Worm (Caenorhabditis elegans): Measurements from ENCODE around the gene odr-10.

odr-10 gene

DNA sequence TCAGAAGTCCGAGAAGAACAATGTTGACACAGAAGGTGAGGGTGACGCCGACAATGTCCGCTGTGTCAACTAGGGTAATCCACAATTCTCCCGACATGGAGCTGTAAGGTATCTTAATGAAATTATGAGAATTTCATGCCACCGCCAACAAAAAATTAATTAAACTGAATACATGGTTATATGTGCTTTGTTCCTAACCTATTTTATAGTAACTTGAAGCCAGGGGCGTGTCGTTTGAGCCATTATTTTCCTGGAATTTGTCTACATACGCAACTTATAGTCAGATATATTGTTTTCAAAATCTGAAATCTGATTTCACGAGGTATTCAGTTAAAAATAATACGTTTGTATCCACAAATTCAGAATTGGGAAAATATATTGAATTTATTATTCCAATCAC is at the start of gene odr-10:
TSS of gene odr-10 (minus strand) at position 101 of the 400 bp plus-strand sequence.
- TF ChIP-seq pha-2 (tag; optimal IDR thresholded peaks at IDR 0.05) (no peak), ceh-6 (GFP tag; optimal IDR thresholded peaks at IDR 0.05) (no peak), odd-2 (tag; optimal IDR thresholded peaks at IDR 0.05) (no peak), npax-4 (tag; optimal IDR thresholded peaks at IDR 0.05) (no peak), ceh-19 (GFP tag; optimal IDR thresholded peaks at IDR 0.05) (no peak), che-1 (tag; optimal IDR thresholded peaks at IDR 0.05) (no peak), pros-1 (tag; optimal IDR thresholded peaks at IDR 0.05) (no peak), lin-11 (tag; optimal IDR thresholded peaks at IDR 0.05) (no peak), fkh-6 (tag; optimal IDR thresholded peaks at IDR 0.05) (no peak), hlh-8 (tag; optimal IDR thresholded peaks at IDR 0.05) (no peak)

DNA sequence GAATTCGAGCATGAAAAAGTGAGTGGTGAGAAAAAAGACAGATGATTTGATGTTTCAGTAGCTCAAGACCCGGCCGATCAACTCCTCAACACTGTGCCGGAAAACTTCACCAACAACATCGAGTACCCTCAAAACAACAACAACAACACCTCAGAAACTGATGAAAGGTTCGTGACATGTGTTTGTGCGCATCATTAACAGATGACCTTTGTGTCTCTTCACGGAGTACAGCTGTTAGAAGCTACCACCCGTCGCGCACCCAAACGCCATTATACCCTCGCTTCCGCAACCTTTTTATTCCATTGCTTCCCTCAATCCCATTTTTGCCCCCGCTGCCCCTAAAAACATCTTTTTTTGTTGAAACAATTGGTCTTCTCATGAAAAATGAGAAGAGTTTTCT is 49.5 kb upstream of the odr-10 start:
- TF ChIP-seq ama-1 (optimal IDR thresholded peaks at IDR 0.05) (no peak), C38D4.7 (GFP tag; optimal IDR thresholded peaks at IDR 0.05) (no peak), pax-1 (tag; optimal IDR thresholded peaks at IDR 0.05) (no peak), K02D7.2 (tag; optimal IDR thresholded peaks at IDR 0.05) (no peak), sox-4 (tag; optimal IDR thresholded peaks at IDR 0.05) (no peak), tbx-2 (tag; optimal IDR thresholded peaks at IDR 0.05) (no peak), dve-1 (tag; optimal IDR thresholded peaks at IDR 0.05) (no peak), pqm-1 (tag; optimal IDR thresholded peaks at IDR 0.05) (no peak), che-1 (tag; optimal IDR thresholded peaks at IDR 0.05) (no peak), fax-1 (tag; optimal IDR thresholded peaks at IDR 0.05) (no peak), T23F11.4 (GFP tag; optimal IDR thresholded peaks at IDR 0.05) (no peak), gmeb-2 (tag; optimal IDR thresholded peaks at IDR 0.05) (no peak)

DNA sequence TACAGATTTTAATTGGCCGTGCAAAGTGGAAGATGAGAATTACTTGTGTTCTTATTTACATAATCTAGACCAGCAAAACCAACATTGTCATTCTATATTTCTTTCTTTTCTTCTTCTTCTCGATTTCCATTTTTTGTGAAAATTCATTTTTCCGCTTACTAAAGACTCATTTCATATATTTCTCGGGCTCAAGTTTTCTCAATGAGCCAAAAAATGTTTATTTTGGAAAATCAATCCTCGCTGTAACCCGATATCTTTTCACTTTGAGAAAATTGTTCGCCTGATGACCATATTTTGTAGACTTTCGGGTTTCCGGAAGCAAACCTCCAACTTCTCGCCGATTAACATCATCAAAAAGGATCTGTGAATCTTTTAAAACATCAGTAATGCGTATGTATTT is 48.2 kb upstream of the odr-10 start, which contains the start of gene nhx-4:
TSS of gene nhx-4 (plus strand) at position 301 of the 400 bp plus-strand sequence.
- no peak for TF ChIP-seq ceh-34 (tag; optimal IDR thresholded peaks at IDR 0.05)
- TF ChIP-seq ceh-31 (tag; optimal IDR thresholded peaks at IDR 0.05) = no peak
- no peak for TF ChIP-seq fax-1 (tag; optimal IDR thresholded peaks at IDR 0.05)
- TF ChIP-seq madf-2 (tag; optimal IDR thresholded peaks at IDR 0.05) = no peak
- no peak for TF ChIP-seq F13H6.1 (tag; optimal IDR thresholded peaks at IDR 0.05)
- no peak for TF ChIP-seq unc-42 (tag; optimal IDR thresholded peaks at IDR 0.05)
- no peak for TF ChIP-seq ceh-6 (GFP tag; optimal IDR thresholded peaks at IDR 0.05)
- TF ChIP-seq zip-5 (tag; optimal IDR thresholded peaks at IDR 0.05) = no peak
- TF ChIP-seq che-1 (tag; optimal IDR thresholded peaks at IDR 0.05) = no peak
- TF ChIP-seq sox-4 (tag; optimal IDR thresholded peaks at IDR 0.05) = no peak
- no peak for TF ChIP-seq nhr-11 (tag; optimal IDR thresholded peaks at IDR 0.05)
- TF ChIP-seq ref-2 (tag; optimal IDR thresholded peaks at IDR 0.05) = no peak
- TF ChIP-seq ceh-2 (tag; optimal IDR thresholded peaks at IDR 0.05) = no peak
- TF ChIP-seq C08G9.2 (tag; optimal IDR thresholded peaks at IDR 0.05) = no peak
- TF ChIP-seq hlh-13 (GFP tag; optimal IDR thresholded peaks at IDR 0.05) = no peak

DNA sequence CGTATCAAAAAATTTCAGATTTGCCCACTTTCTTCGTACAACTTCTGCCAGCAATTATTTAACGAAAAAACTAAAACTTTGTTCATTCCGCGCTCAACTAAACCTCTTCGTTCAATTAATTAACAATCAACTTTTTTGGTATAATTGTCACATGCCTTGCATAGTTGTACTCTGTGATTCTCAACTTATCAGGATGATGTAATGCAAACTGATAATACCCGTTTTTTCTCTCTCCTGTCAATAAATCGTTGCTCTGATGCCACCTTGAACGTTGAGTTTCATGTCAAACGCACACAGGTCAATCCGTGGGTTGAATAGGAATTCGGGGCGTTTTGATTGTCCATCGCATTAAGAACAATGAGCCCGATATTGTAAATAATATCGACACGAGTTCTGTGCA is 39.8 kb upstream of the odr-10 start:
- TF ChIP-seq ahr-1 (tag; optimal IDR thresholded peaks at IDR 0.05) = no peak
- peak; percentile 76 for TF ChIP-seq elt-2 (tag; optimal IDR thresholded peaks at IDR 0.05)

DNA sequence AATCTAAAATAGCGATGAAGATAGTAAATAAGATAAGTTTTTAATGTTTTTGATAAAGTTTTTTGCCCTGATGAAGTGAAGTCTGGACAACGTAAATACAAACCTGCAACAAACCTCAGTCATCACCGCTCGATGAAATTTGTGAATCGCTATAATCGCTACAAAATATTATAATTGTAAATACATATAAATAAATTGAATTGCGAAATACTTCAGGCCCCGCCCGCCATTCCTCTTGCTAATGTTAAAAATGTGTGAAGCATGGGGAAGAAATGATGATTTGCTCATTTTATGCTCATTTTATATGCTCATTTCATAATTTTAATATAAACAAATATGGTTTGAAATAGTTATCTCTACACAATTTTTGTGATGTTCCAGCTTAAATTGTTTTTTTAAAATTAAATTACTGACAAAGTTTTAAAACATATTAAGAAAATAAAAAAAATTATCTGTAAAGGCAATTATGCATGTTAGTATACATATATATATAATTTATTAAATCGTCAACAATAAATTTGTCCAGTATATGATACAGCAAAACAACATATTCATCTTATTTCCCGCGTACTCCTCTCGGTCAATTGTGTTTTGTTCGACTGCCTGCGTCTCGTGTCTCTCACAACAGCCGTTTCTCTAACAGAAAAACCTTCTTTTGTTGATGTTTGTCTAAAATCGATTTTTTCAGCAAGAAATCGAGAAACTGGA is 38.5 kb upstream of the odr-10 start, which contains the start of gene sid-5:
TSS of gene sid-5 (plus strand) at position 658 of the 708 bp plus-strand sequence.
- no peak for TF ChIP-seq unc-42 (tag; optimal IDR thresholded peaks at IDR 0.05)

All from whole organism, late embryonic.